Fruit fly (Drosophila melanogaster) whole organism, embryonic: ENCODE results near the gene awd.

Experiments
- B-H1 ChIP-seq: fragments of 200-800 bp; sonication (Bioruptor generic); IDR thresholded peaks from 3 replicates; pipeline ENCODE4 v1.3.6; 2022; ENCODE audit warnings: missing biosample characterization, missing genetic modification characterization
- Blimp-1 ChIP-seq: fragments of 200-800 bp; sonication (Bioruptor generic); optimal IDR thresholded peaks from 3 replicates; lab custom pipeline; 2018; ENCODE audit warnings: missing biosample characterization, missing genetic modification characterization, mild to moderate bottlenecking, moderate library complexity, missing genetic modification reagents
- CG1024 ChIP-seq: fragments of 200-800 bp; sonication (Bioruptor generic); IDR thresholded peaks from 2 replicates; pipeline ENCODE4 v1.3.6; 2022; ENCODE audit warnings: missing biosample characterization, missing genetic modification characterization
- CG11247 ChIP-seq: fragments of 200-800 bp; sonication (Bioruptor generic); IDR thresholded peaks from 2 replicates; pipeline ENCODE4 v1.3.6; 2022; ENCODE audit warnings: missing biosample characterization, missing genetic modification characterization
- CG11456 ChIP-seq: fragments of 200-800 bp; sonication (Bioruptor generic); IDR thresholded peaks from 3 replicates; pipeline ENCODE4 v1.3.6; 2022; ENCODE audit warnings: missing biosample characterization, missing genetic modification characterization
- CG11560 ChIP-seq: fragments of 200-800 bp; sonication (Bioruptor generic); IDR thresholded peaks from 3 replicates; pipeline ENCODE4 v1.3.6; 2022; ENCODE audit warnings: missing biosample characterization, missing genetic modification characterization
- CG12219 ChIP-seq: fragments of 200-800 bp; sonication (Bioruptor generic); optimal IDR thresholded peaks from 3 replicates; lab custom pipeline; 2018; ENCODE audit warnings: missing biosample characterization, mild to moderate bottlenecking, missing genetic modification characterization
- CG17186 ChIP-seq: fragments of 200-800 bp; sonication (Bioruptor generic); optimal IDR thresholded peaks from 3 replicates; lab custom pipeline; 2017; ENCODE audit warnings: missing biosample characterization, missing genetic modification reagents, missing genetic modification characterization
- CG2116 ChIP-seq: fragments of 200-800 bp; sonication (Bioruptor generic); optimal IDR thresholded peaks from 3 replicates; lab custom pipeline; 2018; ENCODE audit warnings: missing biosample characterization, mild to moderate bottlenecking, missing genetic modification characterization
- CG2199 ChIP-seq: fragments of 200-800 bp; sonication (Bioruptor generic); IDR thresholded peaks from 3 replicates; pipeline ENCODE4 v1.3.6; 2022; ENCODE audit warnings: missing biosample characterization, missing genetic modification characterization
- CG3995 ChIP-seq: fragments of 200-800 bp; sonication (Bioruptor generic); optimal IDR thresholded peaks from 3 replicates; lab custom pipeline; 2016; ENCODE audit warnings: missing biosample characterization, missing genetic modification characterization
- CG4617 ChIP-seq: fragments of 200-800 bp; sonication (Bioruptor generic); optimal IDR thresholded peaks from 3 replicates; lab custom pipeline; 2016; ENCODE audit warnings: missing biosample characterization, missing genetic modification characterization, borderline replicate concordance
- CG6175 ChIP-seq: fragments of 200-800 bp; sonication (Bioruptor generic); IDR thresholded peaks from 3 replicates; pipeline ENCODE4 v1.3.6; 2022; ENCODE audit warnings: missing biosample characterization, missing genetic modification characterization
- CG6791 ChIP-seq: fragments of 200-800 bp; sonication (Bioruptor generic); IDR thresholded peaks from 3 replicates; pipeline ENCODE4 v1.3.6; 2022; ENCODE audit warnings: missing biosample characterization, missing genetic modification characterization; ENCODE audit not compliant: partially characterized antibody
- CG6813 ChIP-seq: fragments of 200-800 bp; sonication (Bioruptor generic); optimal IDR thresholded peaks from 2 replicates; lab custom pipeline; 2017; ENCODE audit warnings: missing biosample characterization, missing genetic modification characterization, mild to moderate bottlenecking, moderate library complexity, missing genetic modification reagents
- CG7928 ChIP-seq: fragments of 200-800 bp; sonication (Bioruptor generic); optimal IDR thresholded peaks from 2 replicates; lab custom pipeline; 2017; ENCODE audit warnings: missing biosample characterization, mild to moderate bottlenecking, missing genetic modification characterization
- CG7987 ChIP-seq: fragments of 200-800 bp; sonication (Bioruptor generic); optimal IDR thresholded peaks from 2 replicates; lab custom pipeline; 2018; ENCODE audit warnings: missing biosample characterization, mild to moderate bottlenecking, missing genetic modification characterization, moderate library complexity
- CG9797 ChIP-seq: fragments of 200-800 bp; sonication (Bioruptor generic); optimal IDR thresholded peaks from 3 replicates; lab custom pipeline; 2018; ENCODE audit warnings: missing biosample characterization, mild to moderate bottlenecking, missing genetic modification characterization
- CHES-1-like ChIP-seq: fragments of 200-800 bp; sonication (Bioruptor generic); optimal IDR thresholded peaks from 2 replicates; lab custom pipeline; 2016; ENCODE audit warnings: missing biosample characterization, missing genetic modification characterization
- Chrac-16 ChIP-seq: fragments of 200-800 bp; sonication (Bioruptor generic); optimal IDR thresholded peaks from 3 replicates; lab custom pipeline; 2016; ENCODE audit warnings: missing biosample characterization, missing genetic modification characterization
- Dp ChIP-seq: fragments of 200-800 bp; sonication (Bioruptor generic); optimal IDR thresholded peaks from 2 replicates; lab custom pipeline; 2018; ENCODE audit warnings: missing biosample characterization, mild to moderate bottlenecking, missing genetic modification characterization, moderate library complexity
- Ets65A ChIP-seq: fragments of 200-800 bp; sonication (Bioruptor generic); peaks from one replicate; lab custom pipeline; 2016; ENCODE audit warnings: missing biosample characterization, missing genetic modification characterization
- Fer1 ChIP-seq: fragments of 200-800 bp; sonication (Bioruptor generic); optimal IDR thresholded peaks from 2 replicates; lab custom pipeline; 2017; ENCODE audit warnings: missing biosample characterization, mild to moderate bottlenecking, missing genetic modification characterization
- Hey ChIP-seq: fragments of 200-800 bp; sonication (Bioruptor generic); optimal IDR thresholded peaks from 3 replicates; lab custom pipeline; 2018; ENCODE audit warnings: missing biosample characterization, mild to moderate bottlenecking, missing genetic modification characterization
- Lpt ChIP-seq: fragments of >200 bp; optimal IDR thresholded peaks from 2 replicates; lab custom pipeline; 2018; ENCODE audit warnings: missing biosample characterization, missing genetic modification characterization
- MTF-1 ChIP-seq: fragments of 200-800 bp; sonication (Bioruptor generic); optimal IDR thresholded peaks from 2 replicates; lab custom pipeline; 2018; ENCODE audit warnings: missing biosample characterization, mild to moderate bottlenecking, missing genetic modification characterization, borderline replicate concordance
- Opbp ChIP-seq: fragments of 200-800 bp; sonication (Bioruptor generic); IDR thresholded peaks from 3 replicates; pipeline ENCODE4 v1.3.6; 2022; ENCODE audit warnings: missing biosample characterization, missing genetic modification characterization; ENCODE audit not compliant: partially characterized antibody
- Pdp1 ChIP-seq, 2 experiments: fragments of 200-800 bp; sonication (Bioruptor generic); optimal IDR thresholded peaks; 3 replicates each; lab custom pipeline; 2016; ENCODE audit warnings: missing biosample characterization in 2 of 2, missing genetic modification characterization in 2 of 2, mild to moderate bottlenecking in 1 of 2, moderate library complexity in 1 of 2
- Sox102F ChIP-seq: fragments of 200-800 bp; sonication (Bioruptor generic); optimal IDR thresholded peaks from 2 replicates; lab custom pipeline; 2018; ENCODE audit warnings: missing biosample characterization, mild to moderate bottlenecking, missing genetic modification characterization, moderate library complexity
- Spps ChIP-seq: fragments of 200-800 bp; sonication (Bioruptor generic); optimal IDR thresholded peaks from 2 replicates; lab custom pipeline; 2018; ENCODE audit warnings: missing biosample characterization, mild to moderate bottlenecking, missing genetic modification characterization
- Trl ChIP-seq, 3 experiments: fragments of >200 bp in 2 of 3; fragments of 200-800 bp in 1 of 3; sonication (Bioruptor generic) in 1 of 3; optimal IDR thresholded peaks; 2 replicates in 1 of 3; 3 replicates in 2 of 3; lab custom pipeline; 2016 to 2017; ENCODE audit warnings: missing biosample characterization in 1 of 3, missing genetic modification characterization in 1 of 3
- Vsx1 ChIP-seq: fragments of 200-800 bp; sonication (Bioruptor generic); optimal IDR thresholded peaks from 2 replicates; lab custom pipeline; 2017; ENCODE audit warnings: missing biosample characterization, mild to moderate bottlenecking, missing genetic modification characterization, missing genetic modification reagents
- ci ChIP-seq: fragments of 200-800 bp; sonication (Bioruptor generic); IDR thresholded peaks from 3 replicates; pipeline ENCODE4 v1.3.6; 2022; ENCODE audit warnings: missing biosample characterization, missing genetic modification characterization
- dimm ChIP-seq: fragments of 200-800 bp; sonication (Bioruptor generic); IDR thresholded peaks from 2 replicates; pipeline ENCODE4 v1.3.6; 2022; ENCODE audit warnings: missing biosample characterization, missing genetic modification characterization
- emc ChIP-seq: fragments of 200-800 bp; sonication (Bioruptor generic); optimal IDR thresholded peaks from 2 replicates; lab custom pipeline; 2016; ENCODE audit warnings: missing biosample characterization, missing genetic modification characterization
- gce ChIP-seq: fragments of 200-800 bp; sonication (Bioruptor generic); IDR thresholded peaks from 3 replicates; pipeline ENCODE4 v1.3.6; 2022; ENCODE audit warnings: missing biosample characterization, missing genetic modification characterization
- gcm2 ChIP-seq: fragments of 200-800 bp; sonication (Bioruptor generic); optimal IDR thresholded peaks from 2 replicates; lab custom pipeline; 2016; ENCODE audit warnings: missing biosample characterization, missing genetic modification characterization
- rib ChIP-seq: fragments of 200-800 bp; sonication (Bioruptor generic); IDR thresholded peaks from 2 replicates; pipeline ENCODE4 v1.3.6; 2022; ENCODE audit warnings: missing biosample characterization, missing genetic modification characterization
- row ChIP-seq: fragments of 200-800 bp; sonication (Bioruptor generic); IDR thresholded peaks from 3 replicates; pipeline ENCODE4 v1.3.6; 2022; ENCODE audit warnings: missing biosample characterization, missing genetic modification characterization
- sens-2 ChIP-seq: fragments of 200-800 bp; sonication (Bioruptor generic); IDR thresholded peaks from 2 replicates; pipeline ENCODE4 v1.3.6; 2022; ENCODE audit warnings: missing biosample characterization, missing genetic modification characterization
- sug ChIP-seq: fragments of 200-800 bp; optimal IDR thresholded peaks from 2 replicates; lab custom pipeline; 2019; ENCODE audit warnings: missing biosample characterization, mild to moderate bottlenecking, missing genetic modification characterization, moderate library complexity

awd gene

dm6 chr3R:31715713-31716024, 30.2 kb downstream of the awd start (continued):
- TF ChIP-seq CG6175 (GFP tag; lab: Robert Waterston, UW) (no peak), Chrac-16 (GFP tag; lab: Kevin White, UChicago) (no peak), emc (GFP tag; lab: Kevin White, UChicago) (no peak), Ets65A (GFP tag; lab: Kevin White, UChicago) (no peak), rib (no peak), Sox102F (no peak), Trl (optimal IDR thresholded peaks at IDR 0.05; lab: Kevin White, UChicago) (peak in 1 of 2 experiments; percentile 74), Trl (GFP tag; optimal IDR thresholded peaks at IDR 0.05; lab: Kevin White, UChicago) (no peak), row (GFP tag; lab: Robert Waterston, UW) (no peak), B-H1 (GFP tag; lab: Robert Waterston, UW) (no peak), CG6813 (no peak), CG7987 (GFP tag; lab: Kevin White, UChicago) (no peak), sug (tag; lab: Kevin White, UChicago) (peak; percentile 33), CG9797 (GFP tag; lab: Kevin White, UChicago) (no peak), CG7928 (GFP tag; lab: Kevin White, UChicago) (no peak), CG17186 (GFP tag; lab: Kevin White, UChicago) (no peak), CG2199 (GFP tag; lab: Robert Waterston, UW) (peak; percentile 49; the same call in 1 of the 3 replicates), CG4617 (GFP tag; lab: Kevin White, UChicago) (no peak), Blimp-1 (GFP tag; lab: Kevin White, UChicago) (peak; percentile 12), Spps (tag; lab: Kevin White, UChicago) (no peak), ci (GFP tag; lab: Robert Waterston, UW) (0 out of 3 replicates have a peak, but pooled peaks have one; percentile 29), Lpt (no peak), CG3995 (GFP tag; lab: Kevin White, UChicago) (no peak), CG2116 (GFP tag; lab: Kevin White, UChicago) (no peak), CG6791 (GFP tag; lab: Robert Waterston, UW) (no peak), Vsx1 (GFP tag; lab: Kevin White, UChicago) (no peak), Dp (GFP tag; lab: Kevin White, UChicago) (no peak), gce (GFP tag; lab: Robert Waterston, UW) (no peak), gcm2 (GFP tag; lab: Kevin White, UChicago) (no peak), CG1024 (GFP tag; lab: Robert Waterston, UW) (no peak), CG11560 (tag; lab: Robert Waterston, UW) (no peak), Opbp (GFP tag; lab: Robert Waterston, UW) (no peak), CG11456 (no peak), CG11247 (GFP tag; lab: Robert Waterston, UW) (no peak), CG12219 (GFP tag; lab: Kevin White, UChicago) (no peak), Hey (tag; lab: Kevin White, UChicago) (no peak), dimm (GFP tag; lab: Robert Waterston, UW) (no peak), sens-2 (GFP tag; lab: Robert Waterston, UW) (no peak), Fer1 (GFP tag; lab: Kevin White, UChicago) (no peak), MTF-1 (GFP tag; lab: Kevin White, UChicago) (peak; percentile 3), Pdp1 (GFP tag; optimal IDR thresholded peaks at IDR 0.05; lab: Kevin White, UChicago) (peak in 1 of 2 experiments; percentile 1), CHES-1-like (GFP tag; lab: Kevin White, UChicago) (no peak)
